Fruit fly (Drosophila melanogaster) S2 (cell line): ENCODE measurements around the gene CG43736.
A peak's percentile ranks its signal among the peaks of the same experiment; 100 is the strongest.

Source experiments
- CG8478 ChIP-seq: fragments of >200 bp; optimal IDR thresholded peaks from 2 replicates; lab custom pipeline; 2018
- CTCF ChIP-seq, 2 experiments: fragments of >200 bp; optimal IDR thresholded peaks; 2 replicates each; lab custom pipeline; 2018

CG43736 gene

dm6 chrX:6863289-6863938, at the start of gene CG43736:
Gene CG43736 (plus strand): TSS chrX:6863888.
- no peak for TF ChIP-seq CG8478
- TF ChIP-seq CTCF (optimal IDR thresholded peaks at IDR 0.05; lab: Kevin White, UChicago) = no peak

dm6 chrX:6820703-6821102, 43.0 kb upstream of the CG43736 start, which contains the start of the genes Nf-YC and xit:
Gene Nf-YC (minus strand): TSS chrX:6820919.
Gene xit (plus strand): TSS chrX:6821016.
- peak; percentile 40 to 51 for TF ChIP-seq CTCF (optimal IDR thresholded peaks at IDR 0.05; lab: Kevin White, UChicago)
- TF ChIP-seq CG8478 = no peak

dm6 chrX:6822904-6823303, 40.8 kb upstream of the CG43736 start, which contains the start of gene Atx-1:
Gene Atx-1 (plus strand): TSS chrX:6823204.
- TF ChIP-seq CTCF (optimal IDR thresholded peaks at IDR 0.05; lab: Kevin White, UChicago) (no peak), CG8478 (no peak)

dm6 chrX:6824203-6824602, 39.5 kb upstream of the CG43736 start, which contains the start of gene nonC:
Gene nonC (plus strand): TSS chrX:6824496.
- TF ChIP-seq CTCF (optimal IDR thresholded peaks at IDR 0.05; lab: Kevin White, UChicago) = no peak
- TF ChIP-seq CG8478 = no peak

dm6 chrX:6832584-6832983, 31.1 kb upstream of the CG43736 start, which contains the start of gene mAChR-C:
Gene mAChR-C (minus strand): TSS chrX:6832684.
- TF ChIP-seq CG8478 (no peak), CTCF (optimal IDR thresholded peaks at IDR 0.05; lab: Kevin White, UChicago) (no peak)

dm6 chrX:6843841-6844440, 19.7 kb upstream of the CG43736 start, which contains the start of the genes CG14435 and Tmf:
Gene CG14435 (minus strand): TSS chrX:6843921.
Gene Tmf (plus strand): TSS chrX:6844341.
- no peak for TF ChIP-seq CG8478
- TF ChIP-seq CTCF (optimal IDR thresholded peaks at IDR 0.05; lab: Kevin White, UChicago) = no peak

dm6 chrX:6849178-6849956, 14.3 kb upstream of the CG43736 start, which contains the start of the genes Cht11 and CG4558:
Gene Cht11 (minus strand): TSS chrX:6849517.
Gene CG4558 (plus strand): TSS chrX:6849770.
- no peak for TF ChIP-seq CG8478
- TF ChIP-seq CTCF (optimal IDR thresholded peaks at IDR 0.05; lab: Kevin White, UChicago) = no peak

dm6 chrX:6852574-6852973, 11.1 kb upstream of the CG43736 start:
- no peak for TF ChIP-seq CG8478

- TF ChIP-seq CG8478 (no peak), CTCF (optimal IDR thresholded peaks at IDR 0.05; lab: Kevin White, UChicago) (no peak)
Observed at dm6 chrX:6853384-6853783, 10.3 kb upstream of the CG43736 start.

- TF ChIP-seq CTCF (optimal IDR thresholded peaks at IDR 0.05; lab: Kevin White, UChicago) = no peak
- no peak for TF ChIP-seq CG8478
Observed at dm6 chrX:6854563-6854962, 9.1 kb upstream of the CG43736 start.

- TF ChIP-seq CTCF (optimal IDR thresholded peaks at IDR 0.05; lab: Kevin White, UChicago) (peak in 1 of 2 experiments; percentile 5), CG8478 (no peak)
Observed at dm6 chrX:6855366-6856200, 8.1 kb upstream of the CG43736 start.

- TF ChIP-seq CTCF (optimal IDR thresholded peaks at IDR 0.05; lab: Kevin White, UChicago) (no peak), CG8478 (no peak)
Observed at dm6 chrX:6856332-6856995, 7.2 kb upstream of the CG43736 start.

- TF ChIP-seq CTCF (optimal IDR thresholded peaks at IDR 0.05; lab: Kevin White, UChicago) (no peak), CG8478 (no peak)
Observed at dm6 chrX:6857269-6857668, 6.4 kb upstream of the CG43736 start.

dm6 chrX:6857693-6858092, 6.0 kb upstream of the CG43736 start:
- TF ChIP-seq CG8478 = no peak
- no peak for TF ChIP-seq CTCF (optimal IDR thresholded peaks at IDR 0.05; lab: Kevin White, UChicago)
